Worm (Caenorhabditis elegans): ENCODE data around the gene ZK686.5.

ce11 chrIII:7775983-7776440 is 8.7 kb upstream of the ZK686.5 start, which contains the start of gene bath-15:
- TF ChIP-seq egl-27 (tag; optimal IDR thresholded peaks at IDR 0.05) = no peak
- no peak for TF ChIP-seq ama-1 (optimal IDR thresholded peaks at IDR 0.05)
- TF ChIP-seq unc-62 (GFP tag; optimal IDR thresholded peaks at IDR 0.05) = no peak
- TF ChIP-seq fkh-10 (GFP tag; optimal IDR thresholded peaks at IDR 0.05) = no peak
- TF ChIP-seq snpc-4 (tag; optimal IDR thresholded peaks at IDR 0.05) = no peak
- TF ChIP-seq jun-1 (tag; optimal IDR thresholded peaks at IDR 0.05) = no peak
- TF ChIP-seq nhr-28 (tag; optimal IDR thresholded peaks at IDR 0.05) = no peak
- no peak for TF ChIP-seq egl-5 (tag; optimal IDR thresholded peaks at IDR 0.05)
- TF ChIP-seq zag-1 (tag; optimal IDR thresholded peaks at IDR 0.05) = no peak
- no peak for TF ChIP-seq ztf-4 (tag; optimal IDR thresholded peaks at IDR 0.05)
- TF ChIP-seq nhr-76 (tag; optimal IDR thresholded peaks at IDR 0.05) = no peak
- TF ChIP-seq lin-15B (tag; optimal IDR thresholded peaks at IDR 0.05) = no peak

Data from whole organism, L3 larva.